Fruit fly (Drosophila melanogaster) whole organism, embryonic: ENCODE data around the gene pes.

Source experiments
- Antp ChIP-seq: fragments of 200-800 bp; sonication (Bioruptor generic); optimal IDR thresholded peaks from 3 replicates; lab custom pipeline; 2016; ENCODE audit warnings: missing biosample characterization, missing genetic modification characterization
- B-H2 ChIP-seq: fragments of 200-800 bp; sonication (Bioruptor generic); optimal IDR thresholded peaks from 2 replicates; lab custom pipeline; 2018; ENCODE audit warnings: missing biosample characterization, mild to moderate bottlenecking, missing genetic modification characterization
- Bdp1 ChIP-seq: fragments of 200-800 bp; sonication (Bioruptor generic); optimal IDR thresholded peaks from 3 replicates; lab custom pipeline; 2016; ENCODE audit warnings: missing biosample characterization, missing genetic modification characterization
- Bgb ChIP-seq: fragments of 200-800 bp; sonication (Bioruptor generic); IDR thresholded peaks from 2 replicates; pipeline ENCODE4 v1.3.6; 2022; ENCODE audit warnings: missing biosample characterization, missing genetic modification characterization; ENCODE audit not compliant: partially characterized antibody
- CG13296 ChIP-seq: fragments of 200-800 bp; sonication (Bioruptor generic); optimal IDR thresholded peaks from 3 replicates; lab custom pipeline; 2018; ENCODE audit warnings: missing biosample characterization, mild to moderate bottlenecking, missing genetic modification characterization
- CG13624 ChIP-seq: fragments of 200-800 bp; sonication (Bioruptor generic); optimal IDR thresholded peaks from 2 replicates; lab custom pipeline; 2016; ENCODE audit warnings: missing biosample characterization, missing genetic modification characterization
- CG16815 ChIP-seq: fragments of 200-800 bp; sonication (Bioruptor generic); optimal IDR thresholded peaks from 3 replicates; lab custom pipeline; 2017; ENCODE audit warnings: missing biosample characterization, mild to moderate bottlenecking, missing genetic modification characterization
- CG17361 ChIP-seq: fragments of 200-800 bp; sonication (Bioruptor generic); IDR thresholded peaks from 3 replicates; pipeline ENCODE4 v1.3.6; 2022; ENCODE audit warnings: missing biosample characterization, missing genetic modification characterization
- CG17385 ChIP-seq: fragments of 200-800 bp; sonication (Bioruptor generic); optimal IDR thresholded peaks from 3 replicates; lab custom pipeline; 2018; ENCODE audit warnings: missing biosample characterization, mild to moderate bottlenecking, missing genetic modification characterization
- CG2120 ChIP-seq: fragments of 200-800 bp; sonication (Bioruptor generic); optimal IDR thresholded peaks from 3 replicates; lab custom pipeline; 2016; ENCODE audit warnings: missing biosample characterization, missing genetic modification characterization
- CG2129 ChIP-seq: fragments of 200-800 bp; sonication (Bioruptor generic); IDR thresholded peaks from 2 replicates; pipeline ENCODE4 v1.3.6; 2022; ENCODE audit warnings: missing biosample characterization, missing genetic modification characterization; ENCODE audit not compliant: partially characterized antibody
- CG30020 ChIP-seq: fragments of 200-800 bp; optimal IDR thresholded peaks from 2 replicates; lab custom pipeline; 2019; ENCODE audit warnings: missing biosample characterization, mild to moderate bottlenecking, missing genetic modification characterization, moderate library complexity
- CG32772 ChIP-seq: fragments of 200-800 bp; sonication (Bioruptor generic); IDR thresholded peaks from 2 replicates; pipeline ENCODE4 v1.3.6; 2022; ENCODE audit warnings: missing biosample characterization, missing genetic modification characterization
- CG34224 ChIP-seq: fragments of 200-800 bp; sonication (Bioruptor generic); IDR thresholded peaks from 3 replicates; pipeline ENCODE4 v1.3.6; 2022; ENCODE audit warnings: missing biosample characterization, missing genetic modification characterization; ENCODE audit not compliant: partially characterized antibody
- CG3995 ChIP-seq: fragments of 200-800 bp; sonication (Bioruptor generic); optimal IDR thresholded peaks from 3 replicates; lab custom pipeline; 2016; ENCODE audit warnings: missing biosample characterization, missing genetic modification characterization
- CG4360 ChIP-seq: fragments of 200-800 bp; sonication (Bioruptor generic); IDR thresholded peaks from 2 replicates; pipeline ENCODE4 v1.3.6; 2022; ENCODE audit warnings: missing biosample characterization, missing genetic modification characterization
- CG4617 ChIP-seq: fragments of 200-800 bp; sonication (Bioruptor generic); optimal IDR thresholded peaks from 3 replicates; lab custom pipeline; 2016; ENCODE audit warnings: missing biosample characterization, missing genetic modification characterization, borderline replicate concordance
- CG6683 ChIP-seq: fragments of 200-800 bp; sonication (Bioruptor generic); optimal IDR thresholded peaks from 2 replicates; lab custom pipeline; 2017; ENCODE audit warnings: missing biosample characterization, mild to moderate bottlenecking, missing genetic modification characterization, missing genetic modification reagents
- CG7271 ChIP-seq: fragments of 200-800 bp; sonication (Bioruptor generic); optimal IDR thresholded peaks from 2 replicates; lab custom pipeline; 2018; ENCODE audit warnings: missing biosample characterization, mild to moderate bottlenecking, missing genetic modification characterization, moderate library complexity
- GATAe ChIP-seq: fragments of 200-800 bp; sonication (Bioruptor generic); conservative IDR thresholded peaks from 2 replicates; pipeline ENCODE4 v1.3.6; 2022; ENCODE audit warnings: missing biosample characterization, missing genetic modification characterization
- HHEX ChIP-seq: fragments of 200-800 bp; sonication (Bioruptor generic); optimal IDR thresholded peaks from 3 replicates; lab custom pipeline; 2017; ENCODE audit warnings: missing biosample characterization, mild to moderate bottlenecking, missing genetic modification characterization, missing genetic modification reagents
- Hr39 ChIP-seq: fragments of >200 bp; optimal IDR thresholded peaks from 2 replicates; lab custom pipeline; 2017
- Hr78 ChIP-seq, 2 experiments: fragments of 200-800 bp in 1 of 2; fragments of >200 bp in 1 of 2; sonication (Bioruptor generic) in 1 of 2; optimal IDR thresholded peaks; 2 replicates each; lab custom pipeline; 2017 to 2019; ENCODE audit warnings: missing biosample characterization in 2 of 2, missing genetic modification characterization in 2 of 2, mild to moderate bottlenecking in 1 of 2, moderate library complexity in 1 of 2
- Lpt ChIP-seq: fragments of >200 bp; optimal IDR thresholded peaks from 2 replicates; lab custom pipeline; 2018; ENCODE audit warnings: missing biosample characterization, missing genetic modification characterization
- MBD-R2 ChIP-seq: fragments of 200-800 bp; sonication (Bioruptor generic); IDR thresholded peaks from 2 replicates; pipeline ENCODE4 v1.3.6; 2022; ENCODE audit warnings: missing biosample characterization, missing genetic modification characterization
- Mad ChIP-seq: fragments of 200-800 bp; sonication (Bioruptor generic); optimal IDR thresholded peaks from 2 replicates; lab custom pipeline; 2016; ENCODE audit warnings: missing biosample characterization, missing genetic modification characterization
- Rfx ChIP-seq: fragments of 200-800 bp; sonication (Bioruptor generic); IDR thresholded peaks from 2 replicates; pipeline ENCODE4 v1.3.6; 2022; ENCODE audit warnings: missing biosample characterization, missing genetic modification characterization
- Scr ChIP-seq: fragments of 200-800 bp; sonication (Bioruptor generic); IDR thresholded peaks from 2 replicates; pipeline ENCODE4 v1.3.6; 2022; ENCODE audit warnings: missing biosample characterization, missing genetic modification characterization; ENCODE audit not compliant: partially characterized antibody
- Side ChIP-seq: fragments of 200-800 bp; sonication (Bioruptor generic); optimal IDR thresholded peaks from 2 replicates; lab custom pipeline; 2016; ENCODE audit warnings: missing biosample characterization, missing genetic modification characterization
- TFAM ChIP-seq: fragments of 200-800 bp; sonication (Bioruptor generic); optimal IDR thresholded peaks from 2 replicates; lab custom pipeline; 2017; ENCODE audit warnings: missing biosample characterization, missing genetic modification characterization, inconsistent platforms
- amos ChIP-seq: fragments of 200-800 bp; sonication (Bioruptor generic); IDR thresholded peaks from 2 replicates; pipeline ENCODE4 v1.3.6; 2022; ENCODE audit warnings: missing biosample characterization, missing genetic modification characterization; ENCODE audit not compliant: partially characterized antibody
- ash1 ChIP-seq: fragments of 200-800 bp; sonication (Bioruptor generic); optimal IDR thresholded peaks from 2 replicates; lab custom pipeline; 2018; ENCODE audit warnings: missing biosample characterization, mild to moderate bottlenecking, missing genetic modification characterization
- cas ChIP-seq: fragments of 200-800 bp; sonication (Bioruptor generic); IDR thresholded peaks from 2 replicates; pipeline ENCODE4 v1.3.6; 2022; ENCODE audit warnings: missing biosample characterization, missing genetic modification characterization
- cato ChIP-seq: fragments of 200-800 bp; sonication (Bioruptor generic); optimal IDR thresholded peaks from 2 replicates; lab custom pipeline; 2016; ENCODE audit warnings: missing biosample characterization, missing genetic modification characterization, borderline replicate concordance
- chif ChIP-seq, 2 experiments: fragments of 200-800 bp; sonication (Bioruptor generic); optimal IDR thresholded peaks; 3 replicates each; lab custom pipeline; 2016; ENCODE audit warnings: missing biosample characterization in 2 of 2, missing genetic modification characterization in 2 of 2
- chn ChIP-seq: fragments of 200-800 bp; sonication (Bioruptor generic); optimal IDR thresholded peaks from 2 replicates; lab custom pipeline; 2016; ENCODE audit warnings: missing biosample characterization, missing genetic modification characterization
- crc ChIP-seq: fragments of 200-800 bp; sonication (Bioruptor generic); optimal IDR thresholded peaks from 2 replicates; lab custom pipeline; 2016; ENCODE audit warnings: missing biosample characterization, missing genetic modification characterization
- gsb-n ChIP-seq: fragments of 200-800 bp; sonication (Bioruptor generic); optimal IDR thresholded peaks from 3 replicates; lab custom pipeline; 2018; ENCODE audit warnings: missing biosample characterization, mild to moderate bottlenecking, missing genetic modification characterization
- maf-S ChIP-seq: fragments of 200-800 bp; sonication (Bioruptor generic); optimal IDR thresholded peaks from 2 replicates; lab custom pipeline; 2016; ENCODE audit warnings: missing biosample characterization, missing genetic modification characterization
- nom ChIP-seq: fragments of 200-800 bp; sonication (Bioruptor generic); optimal IDR thresholded peaks from 2 replicates; lab custom pipeline; 2017; ENCODE audit warnings: missing biosample characterization, missing genetic modification characterization, mild to moderate bottlenecking, moderate library complexity, missing genetic modification reagents
- otp ChIP-seq: fragments of 200-800 bp; sonication (Bioruptor generic); IDR thresholded peaks from 3 replicates; pipeline ENCODE4, ENCODE4 v1.3.6; 2022; ENCODE audit warnings: missing biosample characterization, missing genetic modification characterization
- phol ChIP-seq: fragments of 200-800 bp; sonication (Bioruptor generic); optimal IDR thresholded peaks from 3 replicates; lab custom pipeline; 2018; ENCODE audit warnings: missing biosample characterization, mild to moderate bottlenecking, missing genetic modification characterization, moderate library complexity
- ro ChIP-seq: fragments of 200-800 bp; sonication (Bioruptor generic); IDR thresholded peaks from 2 replicates; pipeline ENCODE4 v1.3.6; 2022; ENCODE audit warnings: missing biosample characterization, missing genetic modification characterization
- slou ChIP-seq: fragments of 200-800 bp; sonication (Bioruptor generic); optimal IDR thresholded peaks from 3 replicates; lab custom pipeline; 2016; ENCODE audit warnings: missing biosample characterization, missing genetic modification characterization
- sr ChIP-seq: fragments of 200-800 bp; sonication (Bioruptor generic); IDR thresholded peaks from 3 replicates; pipeline ENCODE4 v1.3.6; 2022; ENCODE audit warnings: missing biosample characterization, missing genetic modification characterization
- tgo ChIP-seq: fragments of 200-800 bp; sonication (Bioruptor generic); IDR thresholded peaks from 3 replicates; pipeline ENCODE4 v1.3.6; 2022; ENCODE audit warnings: missing biosample characterization, missing genetic modification characterization
- tll ChIP-seq, 2 experiments: fragments of 200-800 bp in 1 of 2; fragments of >200 bp in 1 of 2; sonication (Bioruptor generic) in 1 of 2; optimal IDR thresholded peaks; 2 replicates each; lab custom pipeline; 2017 to 2019; ENCODE audit warnings: missing biosample characterization in 2 of 2, missing genetic modification characterization in 2 of 2, mild to moderate bottlenecking in 1 of 2, moderate library complexity in 1 of 2
- wek ChIP-seq: fragments of 200-800 bp; sonication (Bioruptor generic); optimal IDR thresholded peaks from 3 replicates; lab custom pipeline; 2018; ENCODE audit warnings: missing biosample characterization, mild to moderate bottlenecking, missing genetic modification characterization, moderate library complexity
- z ChIP-seq: fragments of 200-800 bp; sonication (Bioruptor generic); IDR thresholded peaks from 3 replicates; pipeline ENCODE4 v1.3.6; 2022; ENCODE audit warnings: missing biosample characterization, missing genetic modification characterization
- zf30C ChIP-seq: fragments of 200-800 bp; sonication (Bioruptor generic); optimal IDR thresholded peaks from 3 replicates; lab custom pipeline; 2018; ENCODE audit warnings: missing biosample characterization, mild to moderate bottlenecking, missing genetic modification characterization

The pes gene

DNA sequence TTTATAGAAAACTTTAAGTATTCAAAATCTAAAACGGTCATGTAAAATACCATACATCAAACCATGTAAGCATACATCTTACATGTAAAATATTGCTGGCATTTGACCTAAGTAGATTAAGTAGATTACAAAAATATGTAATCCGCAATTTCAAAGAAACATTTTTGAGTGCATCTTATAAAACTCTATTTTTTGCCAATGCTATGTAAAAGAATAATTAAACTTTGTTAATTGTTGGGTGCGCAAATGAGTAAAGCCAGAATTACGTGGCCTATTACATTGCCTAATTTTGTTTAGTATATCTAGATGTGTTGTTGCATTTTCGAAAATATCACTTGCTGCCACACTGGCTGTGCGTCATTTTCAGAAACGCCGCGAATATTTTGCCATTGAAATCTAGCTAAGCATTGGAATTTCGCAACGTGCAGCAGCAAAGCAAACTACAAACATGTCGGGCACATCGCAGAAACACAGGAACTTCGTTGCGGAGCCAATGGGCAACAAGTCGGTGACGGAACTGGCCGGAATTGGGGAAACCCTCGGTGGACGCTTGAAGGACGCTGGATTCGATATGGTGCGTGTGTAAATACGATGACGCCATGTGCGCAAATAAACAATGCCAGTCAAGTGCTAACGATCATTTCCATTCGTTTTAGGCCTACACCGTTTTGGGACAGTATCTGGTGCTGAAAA is 35.3 kb upstream of the pes start, which contains the start of gene baf:
TSS of gene baf (plus strand) at position 303 of the 693 bp plus-strand sequence.
- TF ChIP-seq gsb-n (tag; lab: Kevin White, UChicago) = peak; percentile 7
- no peak for TF ChIP-seq Bdp1
- peak; percentile 60; the same call in 1 of the 2 replicates for TF ChIP-seq amos (GFP tag; lab: Robert Waterston, UW)
- no peak for TF ChIP-seq chif (GFP tag; optimal IDR thresholded peaks at IDR 0.05; lab: Kevin White, UChicago)
- TF ChIP-seq wek (GFP tag; lab: Kevin White, UChicago) = no peak
- no peak for TF ChIP-seq tgo (GFP tag; lab: Robert Waterston, UW)
- TF ChIP-seq nom = peak; percentile 59
- TF ChIP-seq ash1 (GFP tag; lab: Kevin White, UChicago) = no peak
- TF ChIP-seq Rfx = no peak
- no peak for TF ChIP-seq CG6683
- TF ChIP-seq CG34224 = peak; percentile 22; the same call in 2 of the 3 replicates
- peak; percentile 20 for TF ChIP-seq phol (tag; lab: Kevin White, UChicago)
- TF ChIP-seq Bgb (GFP tag; lab: Robert Waterston, UW) = peak; percentile 63
- TF ChIP-seq B-H2 (GFP tag; lab: Kevin White, UChicago) = no peak
- TF ChIP-seq Antp (GFP tag; lab: Kevin White, UChicago) = no peak
- no peak for TF ChIP-seq cas
- no peak for TF ChIP-seq cato (GFP tag; lab: Kevin White, UChicago)
- no peak for TF ChIP-seq CG17385 (GFP tag; lab: Kevin White, UChicago)
- TF ChIP-seq z = no peak
- TF ChIP-seq Lpt = no peak
- peak; percentile 1 for TF ChIP-seq CG30020 (tag; lab: Kevin White, UChicago)
- TF ChIP-seq CG32772 = no peak
- no peak for TF ChIP-seq HHEX (GFP tag; lab: Kevin White, UChicago)
- no peak for TF ChIP-seq GATAe (GFP tag; lab: Robert Waterston, UW)
- no peak for TF ChIP-seq CG2129 (GFP tag; lab: Robert Waterston, UW)
- no peak for TF ChIP-seq CG16815 (GFP tag; lab: Kevin White, UChicago)
- no peak for TF ChIP-seq CG7271
- 0 out of 2 replicates have a peak, but pooled peaks have one; percentile 11 for TF ChIP-seq Scr (GFP tag; lab: Robert Waterston, UW)
- no peak for TF ChIP-seq sr
- no peak for TF ChIP-seq chn (GFP tag; lab: Kevin White, UChicago)
- peak; percentile 41 for TF ChIP-seq MBD-R2 (GFP tag; lab: Robert Waterston, UW)
- no peak for TF ChIP-seq CG4617 (GFP tag; lab: Kevin White, UChicago)
- no peak for TF ChIP-seq otp (GFP tag; lab: Robert Waterston, UW)
- no peak for TF ChIP-seq CG4360 (GFP tag; lab: Robert Waterston, UW)
- TF ChIP-seq Mad (GFP tag; lab: Kevin White, UChicago) = no peak
- 0 out of 3 replicates have a peak, but pooled peaks have one; percentile 16 for TF ChIP-seq CG17361 (GFP tag; lab: Robert Waterston, UW)
- no peak for TF ChIP-seq CG13624 (GFP tag; lab: Kevin White, UChicago)
- no peak for TF ChIP-seq zf30C (GFP tag; lab: Kevin White, UChicago)
- TF ChIP-seq Hr39 (lab: Kevin White, UChicago) = no peak
- no peak for TF ChIP-seq crc (GFP tag; lab: Kevin White, UChicago)
- no peak for TF ChIP-seq maf-S (GFP tag; lab: Kevin White, UChicago)
- peak; percentile 34 for TF ChIP-seq CG13296 (GFP tag; lab: Kevin White, UChicago)
- no peak for TF ChIP-seq Hr78 (GFP tag; optimal IDR thresholded peaks at IDR 0.05; lab: Kevin White, UChicago)
- TF ChIP-seq Side (GFP tag; lab: Kevin White, UChicago) = no peak
- no peak for TF ChIP-seq CG3995 (GFP tag; lab: Kevin White, UChicago)
- no peak for TF ChIP-seq CG2120 (GFP tag; lab: Kevin White, UChicago)
- no peak for TF ChIP-seq ro
- no peak for TF ChIP-seq TFAM (GFP tag; lab: Kevin White, UChicago)
- no peak for TF ChIP-seq slou (GFP tag; lab: Kevin White, UChicago)
- no peak for TF ChIP-seq tll (GFP tag; optimal IDR thresholded peaks at IDR 0.05; lab: Kevin White, UChicago)
